Fruit fly (Drosophila melanogaster): Measurements from ENCODE around the gene Ir68a.
A peak's percentile ranks its signal among the peaks of the same experiment; 100 is the strongest.

Ir68a gene

DNA sequence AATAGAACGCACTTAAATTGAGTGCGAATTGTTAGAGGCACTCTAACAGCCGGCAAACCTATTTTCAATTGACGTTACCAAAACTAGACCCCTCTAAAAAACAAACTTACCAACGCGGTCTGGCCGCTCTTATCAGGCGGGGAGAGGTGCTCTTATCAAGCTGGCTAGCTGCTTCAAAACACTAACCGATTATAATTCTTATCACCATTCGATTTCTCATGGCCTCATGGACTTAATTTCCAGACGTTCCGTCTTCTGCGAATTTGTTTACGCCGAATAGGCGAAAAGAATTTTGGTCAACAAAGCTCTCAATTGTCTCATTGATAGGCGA is 37.0 kb upstream of the Ir68a start (continued):
- TF ChIP-seq Atf3 (GFP tag; optimal IDR thresholded peaks at IDR 0.05) (no peak), eyg (GFP tag; optimal IDR thresholded peaks at IDR 0.05) (no peak), CG1233 (GFP tag; optimal IDR thresholded peaks at IDR 0.05) (no peak), Lim3 (GFP tag; IDR thresholded peaks at IDR 0.05) (no peak), Hr39 (optimal IDR thresholded peaks at IDR 0.05) (no peak), bsh (GFP tag; optimal IDR thresholded peaks at IDR 0.05) (no peak), CG3163 (GFP tag; optimal IDR thresholded peaks at IDR 0.05) (no peak), gce (GFP tag; IDR thresholded peaks at IDR 0.05) (no peak), da (GFP tag; optimal IDR thresholded peaks at IDR 0.05) (no peak), CG10267 (tag; optimal IDR thresholded peaks at IDR 0.05) (no peak), exex (tag; optimal IDR thresholded peaks at IDR 0.05) (peak; percentile 80), Dek (tag; optimal IDR thresholded peaks at IDR 0.05) (no peak), CG8290 (GFP tag; optimal IDR thresholded peaks at IDR 0.05) (no peak), CG8290 (tag; optimal IDR thresholded peaks at IDR 0.05) (peak in 1 of 2 experiments; percentile 32), B-H1 (GFP tag; IDR thresholded peaks at IDR 0.05) (no peak), so (GFP tag; IDR thresholded peaks at IDR 0.05) (no peak), CG7357 (GFP tag; IDR thresholded peaks at IDR 0.05) (no peak), crp (GFP tag; optimal IDR thresholded peaks at IDR 0.05) (no peak), CG6854 (GFP tag; optimal IDR thresholded peaks at IDR 0.05) (no peak), Max (GFP tag; optimal IDR thresholded peaks at IDR 0.05) (no peak), Atf-2 (GFP tag; optimal IDR thresholded peaks at IDR 0.05) (no peak), crol (GFP tag; IDR thresholded peaks at IDR 0.05) (no peak), CG31224 (GFP tag; IDR thresholded peaks at IDR 0.05) (no peak), caup (GFP tag; optimal IDR thresholded peaks at IDR 0.05; ENCODE audit: severe bottlenecking) (no peak), CG9797 (GFP tag; optimal IDR thresholded peaks at IDR 0.05) (no peak), seq (GFP tag; IDR thresholded peaks at IDR 0.05) (no peak), Sin3A (optimal IDR thresholded peaks at IDR 0.05) (no peak), Hsf (GFP tag; optimal IDR thresholded peaks at IDR 0.05) (no peak), hbn (GFP tag; IDR thresholded peaks at IDR 0.05; ENCODE audit: partially characterized antibody) (no peak), chinmo (GFP tag; IDR thresholded peaks at IDR 0.05; ENCODE audit: partially characterized antibody) (0 out of 4 replicates have a peak, but pooled peaks have one; percentile 8), usp (GFP tag; optimal IDR thresholded peaks at IDR 0.05) (no peak), Poxn (GFP tag; IDR thresholded peaks at IDR 0.05) (no peak), rib (GFP tag; IDR thresholded peaks at IDR 0.05) (peak; percentile 58)

DNA sequence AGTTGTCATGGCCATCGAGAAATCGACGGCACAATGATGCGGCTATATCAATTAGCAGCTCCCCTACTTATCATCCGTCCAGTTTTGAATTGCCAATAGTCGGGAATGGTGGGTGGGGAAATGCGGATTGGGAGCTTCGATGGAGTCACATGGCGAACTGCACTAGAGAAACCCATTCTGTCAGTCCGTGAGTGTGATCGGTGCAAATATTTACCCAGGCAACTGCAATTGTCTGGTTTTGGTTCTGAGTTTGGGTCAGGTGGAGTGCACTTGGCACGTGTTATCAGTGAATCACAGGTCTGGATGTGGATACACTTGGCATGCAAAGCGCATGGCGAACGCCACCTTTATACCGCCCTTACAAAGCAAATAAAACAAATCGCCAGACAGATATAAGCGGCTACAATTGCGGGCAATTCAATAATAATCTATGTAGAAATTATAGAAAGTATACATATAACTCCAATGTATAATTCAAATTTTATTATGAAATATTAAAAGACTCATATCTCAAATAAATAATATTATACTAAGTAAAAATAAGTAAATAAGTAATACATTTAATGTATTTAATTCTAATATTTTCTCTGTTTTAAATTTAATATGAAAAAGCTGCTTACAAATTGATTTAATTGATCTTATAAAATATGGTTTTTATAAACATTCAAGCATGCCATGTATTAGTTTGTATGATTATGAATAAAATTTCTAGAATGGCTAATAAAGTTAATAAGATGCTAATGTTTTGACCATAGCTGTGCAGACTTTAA is 36.4 kb upstream of the Ir68a start:
- no peak for TF ChIP-seq cad (GFP tag; optimal IDR thresholded peaks at IDR 0.05)
- peak; percentile 23 for TF ChIP-seq tap (tag; optimal IDR thresholded peaks at IDR 0.05)
- TF ChIP-seq CG18262 (tag; optimal IDR thresholded peaks at IDR 0.05): peak; percentile 65
- peak; percentile 61 for TF ChIP-seq gem (tag; optimal IDR thresholded peaks at IDR 0.05)
- TF ChIP-seq Sox102F (GFP tag; optimal IDR thresholded peaks at IDR 0.05): no peak
- no peak for TF ChIP-seq her (GFP tag; optimal IDR thresholded peaks at IDR 0.05)
- TF ChIP-seq Ada2b (GFP tag; IDR thresholded peaks at IDR 0.05): no peak
- TF ChIP-seq abd-A (tag; optimal IDR thresholded peaks at IDR 0.05): no peak
- no peak for TF ChIP-seq crc (GFP tag; optimal IDR thresholded peaks at IDR 0.05)
- TF ChIP-seq hth (optimal IDR thresholded peaks at IDR 0.05): no peak
- no peak for TF ChIP-seq CG7928 (GFP tag; optimal IDR thresholded peaks at IDR 0.05)
- TF ChIP-seq phol (tag; optimal IDR thresholded peaks at IDR 0.05): peak; percentile 18
- TF ChIP-seq CG7963 (GFP tag; IDR thresholded peaks at IDR 0.05; ENCODE audit: partially characterized antibody): no peak
- TF ChIP-seq Atf3 (GFP tag; optimal IDR thresholded peaks at IDR 0.05): no peak
- TF ChIP-seq CG10274 (GFP tag; optimal IDR thresholded peaks at IDR 0.05): peak; percentile 89
- TF ChIP-seq sima (GFP tag; optimal IDR thresholded peaks at IDR 0.05): no peak
- no peak for TF ChIP-seq danr (GFP tag; IDR thresholded peaks at IDR 0.05)
- TF ChIP-seq CG12942 (GFP tag; optimal IDR thresholded peaks at IDR 0.05): no peak
- TF ChIP-seq CG9932 (GFP tag; IDR thresholded peaks at IDR 0.05): peak; percentile 35; the same call in 1 of the 2 replicates
- TF ChIP-seq cwo (GFP tag; optimal IDR thresholded peaks at IDR 0.05): peak; percentile 26
- TF ChIP-seq lmd (GFP tag; IDR thresholded peaks at IDR 0.05): no peak

All from whole organism, embryonic.